Fruit fly (Drosophila melanogaster): ENCODE data around the gene CG6028.

DNA sequence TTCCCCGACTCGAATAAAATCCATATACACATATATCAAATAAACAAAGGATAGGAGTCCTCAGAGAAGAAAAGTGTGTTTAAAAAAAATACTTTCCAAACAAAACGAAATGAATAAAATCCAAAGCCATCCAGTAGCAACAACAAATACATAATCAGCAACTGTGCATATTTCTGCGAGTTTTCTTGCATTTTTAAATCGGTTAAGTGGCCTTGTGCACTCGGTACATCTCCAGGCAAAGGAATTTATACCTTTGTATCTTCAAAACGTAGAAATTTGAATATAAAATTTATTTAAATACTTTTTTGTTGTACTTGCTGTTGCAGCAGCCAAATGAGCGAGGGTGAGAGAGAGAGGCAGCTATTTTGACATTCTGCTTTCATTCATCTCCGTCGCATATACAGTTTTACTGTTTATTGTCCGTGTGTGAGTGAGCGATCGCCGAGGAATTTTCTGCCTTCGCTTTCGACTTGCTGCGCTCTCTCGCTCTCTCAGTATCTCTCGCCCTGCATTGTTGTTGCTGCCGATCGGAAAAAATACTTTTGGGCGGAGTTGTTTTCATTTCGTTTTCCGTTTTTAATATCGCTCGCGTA lies 17.1 kb upstream of the CG6028 start:
- no peak for TF ChIP-seq EcR (GFP tag; optimal IDR thresholded peaks at IDR 0.05)
- TF ChIP-seq pan (optimal IDR thresholded peaks at IDR 0.05), result no peak
- TF ChIP-seq CG8478 (optimal IDR thresholded peaks at IDR 0.05), result no peak

Measured in whole organism.